Worm (Caenorhabditis elegans) whole organism, L2 larva: ENCODE data around the gene cut-2.

Experiments
- R02D3.7 ChIP-seq: fragments of 150-350 bp; optimal IDR thresholded peaks from 2 replicates; lab custom pipeline; 2014; ENCODE audit warnings: missing biosample characterization, missing genetic modification characterization
- ZK546.5 ChIP-seq: sonication (generic microtip); optimal IDR thresholded peaks from 2 replicates; lab custom pipeline; 2017; ENCODE audit warnings: missing biosample characterization, missing genetic modification characterization
- aly-2 ChIP-seq: fragments of 150-350 bp; optimal IDR thresholded peaks from 2 replicates; lab custom pipeline; 2014; ENCODE audit warnings: missing biosample characterization, missing genetic modification characterization
- ceh-82 ChIP-seq: fragments of 150-350 bp; optimal IDR thresholded peaks from 2 replicates; lab custom pipeline; 2014; ENCODE audit warnings: missing biosample characterization, missing genetic modification characterization
- dmd-4 ChIP-seq: sonication (generic microtip); optimal IDR thresholded peaks from 2 replicates; lab custom pipeline; 2017; ENCODE audit warnings: missing biosample characterization, missing genetic modification characterization
- egl-27 ChIP-seq: sonication (generic microtip); optimal IDR thresholded peaks from 3 replicates; lab custom pipeline; 2017; ENCODE audit warnings: missing biosample characterization, missing genetic modification reagents, missing genetic modification characterization
- mdl-1 ChIP-seq, 2 experiments: fragments of 150-350 bp in 1 of 2; sonication (generic microtip) in 1 of 2; optimal IDR thresholded peaks; 2 replicates each; lab custom pipeline; 2017; ENCODE audit warnings: missing biosample characterization in 2 of 2, missing genetic modification characterization in 2 of 2
- nhr-11 ChIP-seq: fragments of 150-350 bp; optimal IDR thresholded peaks from 2 replicates; lab custom pipeline; 2014; ENCODE audit warnings: missing biosample characterization, missing genetic modification characterization
- nhr-12 ChIP-seq: fragments of 150-350 bp; optimal IDR thresholded peaks from 2 replicates; lab custom pipeline; 2014; ENCODE audit warnings: missing biosample characterization, missing genetic modification characterization
- skn-1 ChIP-seq: sonication (generic microtip); optimal IDR thresholded peaks from 2 replicates; lab custom pipeline; 2017; ENCODE audit warnings: missing biosample characterization, missing genetic modification characterization
- snpc-4 ChIP-seq: fragments of 150-350 bp; optimal IDR thresholded peaks from 2 replicates; lab custom pipeline; 2014; ENCODE audit warnings: missing biosample characterization, missing genetic modification characterization
- unc-62 ChIP-seq: fragments of 150-350 bp; optimal IDR thresholded peaks from 2 replicates; lab custom pipeline; 2014; ENCODE audit warnings: missing biosample characterization, missing genetic modification reagents, missing genetic modification characterization
- zag-1 ChIP-seq: fragments of 150-350 bp; optimal IDR thresholded peaks from 2 replicates; lab custom pipeline; 2014; ENCODE audit warnings: missing biosample characterization, missing genetic modification characterization
- ztf-4 ChIP-seq: fragments of 150-350 bp; optimal IDR thresholded peaks from 2 replicates; lab custom pipeline; 2014; ENCODE audit warnings: missing biosample characterization, missing genetic modification characterization

DNA sequence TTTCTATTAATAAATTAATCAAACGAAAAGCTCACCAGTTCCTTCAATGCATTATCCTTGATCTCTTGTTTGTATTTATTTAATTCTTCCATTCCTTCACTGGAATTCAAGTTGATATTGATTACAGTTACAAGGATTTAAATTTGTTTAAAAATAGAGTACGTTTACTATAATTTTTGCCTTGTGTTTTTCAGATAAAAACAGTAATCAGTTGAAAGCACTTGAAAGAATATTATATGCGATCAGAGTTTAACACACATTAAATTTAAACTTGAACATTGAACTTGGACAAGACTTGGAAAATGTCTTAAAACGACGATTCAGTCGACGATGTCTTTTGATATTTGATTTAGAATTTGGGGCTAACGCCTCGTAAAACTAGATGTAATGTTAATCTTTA is 2.8 kb downstream of the cut-2 start, which contains the start of gene F53F1.6:
- TF ChIP-seq snpc-4 (tag; lab: Kevin White, UChicago): no peak
- TF ChIP-seq skn-1 (tag; lab: Kevin White, UChicago): no peak
- TF ChIP-seq nhr-12: no peak
- TF ChIP-seq mdl-1 (tag; optimal IDR thresholded peaks at IDR 0.05; lab: Kevin White, UChicago): no peak
- TF ChIP-seq R02D3.7 (tag; lab: Kevin White, UChicago): no peak
- no peak for TF ChIP-seq ZK546.5 (tag; lab: Kevin White, UChicago)
- no peak for TF ChIP-seq nhr-11 (tag; lab: Kevin White, UChicago)
- TF ChIP-seq dmd-4 (tag; lab: Kevin White, UChicago): no peak
- TF ChIP-seq egl-27 (tag; lab: Kevin White, UChicago): no peak
- TF ChIP-seq ceh-82 (tag; lab: Kevin White, UChicago): no peak
- TF ChIP-seq unc-62 (GFP tag; lab: Kevin White, UChicago): no peak
- TF ChIP-seq aly-2 (tag; lab: Kevin White, UChicago): no peak
- TF ChIP-seq zag-1 (tag; lab: Kevin White, UChicago): no peak
- TF ChIP-seq ztf-4: no peak
